Worm (Caenorhabditis elegans): ENCODE measurements around the gene sox-3.

sox-3 gene

ce11 chrX:14731828-14732331, 39.1 kb upstream of the sox-3 start, which contains the start of gene F33C8.4:
Gene F33C8.4, plus strand, starts transcription at chrX:14732281.
- TF ChIP-seq sea-1 (GFP tag; conservative IDR thresholded peaks at IDR 0.05) = no peak

DNA sequence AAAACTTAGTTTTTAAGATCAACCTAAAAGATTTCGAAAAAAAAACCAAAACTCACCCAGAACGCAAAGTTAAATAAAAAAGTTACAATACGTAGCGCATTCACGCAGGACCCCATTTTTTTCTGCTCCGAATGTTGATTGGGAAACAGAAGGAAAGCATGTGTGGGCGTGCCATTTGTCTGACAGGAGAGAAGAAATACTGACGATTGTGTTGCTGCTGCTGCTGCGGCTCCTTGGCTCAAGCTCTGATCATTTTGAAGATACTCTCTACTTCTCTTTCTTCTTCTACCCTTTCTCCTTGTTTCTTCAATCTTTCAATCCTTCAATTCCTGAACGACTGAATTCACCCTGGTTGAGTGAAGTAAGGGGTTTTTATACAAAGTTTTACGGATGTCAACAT, 36.5 kb upstream of the sox-3 start, which contains the start of gene tsp-8:
tsp-8 (minus strand) TSS at position 185 of the 400 bp plus-strand sequence.
- TF ChIP-seq ceh-36 (tag; optimal IDR thresholded peaks at IDR 0.05) (no peak), aly-1 (tag; optimal IDR thresholded peaks at IDR 0.05) (no peak), hmbx-1 (tag; optimal IDR thresholded peaks at IDR 0.05) (no peak), tra-4 (tag; optimal IDR thresholded peaks at IDR 0.05) (no peak), B0310.2 (tag; optimal IDR thresholded peaks at IDR 0.05) (no peak), ets-7 (tag; optimal IDR thresholded peaks at IDR 0.05) (no peak)

ce11 chrX:14724935-14725334, 32.1 kb upstream of the sox-3 start:
- no peak for TF ChIP-seq flt-1 (GFP tag; IDR thresholded peaks at IDR 0.05)
- TF ChIP-seq F13C5.2 (tag; optimal IDR thresholded peaks at IDR 0.05) = no peak
- TF ChIP-seq pes-1 (GFP tag; IDR thresholded peaks at IDR 0.05) = no peak
- TF ChIP-seq B0310.2 (tag; optimal IDR thresholded peaks at IDR 0.05) = no peak
- TF ChIP-seq aly-1 (tag; optimal IDR thresholded peaks at IDR 0.05) = no peak
- TF ChIP-seq tbx-37 (GFP tag; conservative IDR thresholded peaks at IDR 0.05) = no peak
- TF ChIP-seq sea-1 (GFP tag; conservative IDR thresholded peaks at IDR 0.05) = no peak
- no peak for TF ChIP-seq ets-7 (tag; optimal IDR thresholded peaks at IDR 0.05)
- no peak for TF ChIP-seq ama-1 (optimal IDR thresholded peaks at IDR 0.05)
- TF ChIP-seq ceh-13 (GFP tag; optimal IDR thresholded peaks at IDR 0.05) = no peak
- no peak for TF ChIP-seq hmbx-1 (tag; optimal IDR thresholded peaks at IDR 0.05)

ce11 chrX:14721098-14721497, 28.3 kb upstream of the sox-3 start, which contains the start of gene F33C8.2:
Gene F33C8.2, plus strand, starts transcription at chrX:14721398.
- TF ChIP-seq flt-1 (GFP tag; IDR thresholded peaks at IDR 0.05) (no peak), ceh-36 (tag; optimal IDR thresholded peaks at IDR 0.05) (no peak), ceh-13 (GFP tag; optimal IDR thresholded peaks at IDR 0.05) (no peak), tbx-11 (GFP tag; IDR thresholded peaks at IDR 0.05) (no peak), B0310.2 (tag; optimal IDR thresholded peaks at IDR 0.05) (no peak)

DNA sequence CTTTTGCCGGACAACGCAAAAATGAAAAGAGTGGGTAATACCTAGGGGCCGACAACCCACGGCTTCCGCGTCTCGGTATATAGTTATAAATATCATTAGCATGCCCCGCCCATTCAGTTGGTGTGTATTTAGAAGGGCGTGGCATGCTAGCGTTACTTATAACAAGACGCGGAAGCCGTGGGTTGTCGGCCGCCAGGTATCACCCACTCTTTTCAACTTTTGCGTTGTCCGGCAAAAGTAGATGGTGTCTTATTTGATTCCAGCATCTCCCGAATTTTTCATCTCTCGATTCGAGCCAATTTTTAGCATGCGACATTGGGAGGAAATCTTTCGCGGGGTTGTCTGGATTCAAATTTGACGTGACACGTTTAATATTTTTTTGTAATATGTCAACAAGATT, 25.0 kb upstream of the sox-3 start:
- no peak for TF ChIP-seq tbx-37 (GFP tag; conservative IDR thresholded peaks at IDR 0.05)
- no peak for TF ChIP-seq B0310.2 (tag; optimal IDR thresholded peaks at IDR 0.05)
- TF ChIP-seq hmbx-1 (tag; optimal IDR thresholded peaks at IDR 0.05) = no peak
- no peak for TF ChIP-seq F13C5.2 (tag; optimal IDR thresholded peaks at IDR 0.05)

ce11 chrX:14715459-14715858, 22.7 kb upstream of the sox-3 start:
- TF ChIP-seq tbx-37 (GFP tag; conservative IDR thresholded peaks at IDR 0.05) = no peak
- no peak for TF ChIP-seq hnd-1 (tag; optimal IDR thresholded peaks at IDR 0.05)
- TF ChIP-seq pes-1 (GFP tag; IDR thresholded peaks at IDR 0.05) = no peak
- TF ChIP-seq B0310.2 (tag; optimal IDR thresholded peaks at IDR 0.05) = no peak
- no peak for TF ChIP-seq ama-1 (optimal IDR thresholded peaks at IDR 0.05)

DNA sequence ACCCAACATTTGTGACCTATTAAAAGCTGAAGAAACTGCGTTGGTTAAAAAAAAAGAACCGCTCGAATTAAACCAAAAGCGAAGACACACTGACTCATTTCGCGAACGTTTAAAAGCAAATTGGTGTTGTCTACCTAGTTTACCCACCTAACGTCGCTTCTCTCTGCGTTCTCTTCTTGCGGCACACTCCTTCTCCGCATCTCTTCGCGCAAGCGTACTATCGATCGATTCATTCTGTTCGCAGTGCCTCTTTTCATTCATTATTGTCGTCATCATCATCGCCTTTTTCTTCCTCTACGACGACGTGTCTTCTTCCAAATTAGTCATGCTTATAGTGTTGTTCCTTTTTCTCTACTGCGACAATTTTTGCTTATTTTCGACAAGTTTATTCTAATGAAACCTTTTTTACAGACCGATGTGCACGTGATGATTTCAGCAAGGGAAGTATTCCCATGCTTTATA, 18.4 kb upstream of the sox-3 start, which contains the start of gene atrn-1:
atrn-1 (plus strand) TSS at position 412 of the 462 bp plus-strand sequence.
- no peak for TF ChIP-seq ceh-13 (GFP tag; optimal IDR thresholded peaks at IDR 0.05)
- no peak for TF ChIP-seq tbx-37 (GFP tag; conservative IDR thresholded peaks at IDR 0.05)
- TF ChIP-seq scrt-1 (GFP tag; IDR thresholded peaks at IDR 0.05) = no peak
- TF ChIP-seq tra-4 (tag; optimal IDR thresholded peaks at IDR 0.05) = no peak
- TF ChIP-seq aly-1 (tag; optimal IDR thresholded peaks at IDR 0.05) = no peak
- TF ChIP-seq ceh-36 (tag; optimal IDR thresholded peaks at IDR 0.05) = no peak
- TF ChIP-seq tbx-11 (GFP tag; IDR thresholded peaks at IDR 0.05) = no peak
- TF ChIP-seq sea-1 (GFP tag; conservative IDR thresholded peaks at IDR 0.05) = no peak
- no peak for TF ChIP-seq flt-1 (GFP tag; IDR thresholded peaks at IDR 0.05)

DNA sequence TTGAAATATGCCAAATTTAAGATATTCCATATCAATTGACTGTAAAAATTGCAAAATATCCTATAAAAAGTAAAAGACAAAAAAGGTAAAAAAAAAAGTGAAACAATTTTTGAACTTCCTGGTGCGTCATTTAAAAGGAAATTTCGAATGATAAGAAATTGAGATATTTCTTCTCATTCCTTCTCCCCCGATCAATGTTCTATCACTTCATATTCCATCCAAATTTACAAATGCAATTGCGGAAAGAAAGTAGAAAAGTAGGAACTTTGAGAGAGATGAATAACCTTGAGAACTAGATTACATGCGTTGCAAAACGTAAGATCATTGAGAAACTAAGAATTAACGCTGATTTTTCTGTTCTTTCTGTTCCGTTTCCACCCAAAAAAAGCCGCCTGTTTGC, 16.8 kb upstream of the sox-3 start:
- TF ChIP-seq tra-4 (tag; optimal IDR thresholded peaks at IDR 0.05) (no peak), ets-7 (tag; optimal IDR thresholded peaks at IDR 0.05) (no peak), B0310.2 (tag; optimal IDR thresholded peaks at IDR 0.05) (no peak), flt-1 (GFP tag; IDR thresholded peaks at IDR 0.05) (no peak), hmbx-1 (tag; optimal IDR thresholded peaks at IDR 0.05) (no peak), hmg-4 (GFP tag; optimal IDR thresholded peaks at IDR 0.05) (no peak), tbx-37 (GFP tag; conservative IDR thresholded peaks at IDR 0.05) (no peak), aly-1 (tag; optimal IDR thresholded peaks at IDR 0.05) (no peak), ceh-13 (GFP tag; optimal IDR thresholded peaks at IDR 0.05) (no peak), sea-1 (GFP tag; conservative IDR thresholded peaks at IDR 0.05) (no peak), pes-1 (GFP tag; IDR thresholded peaks at IDR 0.05) (no peak), ceh-36 (tag; optimal IDR thresholded peaks at IDR 0.05) (no peak), tbx-11 (GFP tag; IDR thresholded peaks at IDR 0.05) (no peak), hnd-1 (tag; optimal IDR thresholded peaks at IDR 0.05) (no peak), F13C5.2 (tag; optimal IDR thresholded peaks at IDR 0.05) (no peak), ama-1 (optimal IDR thresholded peaks at IDR 0.05) (no peak), scrt-1 (GFP tag; IDR thresholded peaks at IDR 0.05) (no peak)

DNA sequence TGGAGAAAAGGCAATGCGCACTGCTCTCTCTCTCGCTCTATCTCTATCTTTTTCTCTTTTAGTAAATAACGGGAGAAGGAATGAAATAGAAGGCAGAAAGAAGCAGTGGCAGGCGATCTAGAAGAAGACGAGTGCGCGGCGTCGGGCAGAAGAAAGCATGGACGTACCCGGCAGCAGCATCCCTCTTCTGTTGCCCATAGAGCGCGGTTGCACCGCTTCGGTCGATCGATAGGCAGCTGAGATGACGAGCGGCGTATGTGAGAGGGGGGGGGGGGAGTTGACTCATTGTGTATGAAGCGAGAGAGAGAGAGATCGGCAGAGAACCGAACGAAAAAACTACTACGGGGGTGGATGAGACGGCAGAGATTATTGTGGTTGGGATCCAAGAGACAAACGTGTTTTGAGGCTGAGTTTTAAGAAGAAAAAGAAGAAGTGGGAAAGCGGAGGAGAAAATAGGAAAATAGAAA, 15.4 kb upstream of the sox-3 start:
- no peak for TF ChIP-seq ama-1 (optimal IDR thresholded peaks at IDR 0.05)
- TF ChIP-seq aly-1 (tag; optimal IDR thresholded peaks at IDR 0.05) = peak; percentile 4
- no peak for TF ChIP-seq hnd-1 (tag; optimal IDR thresholded peaks at IDR 0.05)
- peak; percentile 29 for TF ChIP-seq B0310.2 (tag; optimal IDR thresholded peaks at IDR 0.05)
- TF ChIP-seq ceh-36 (tag; optimal IDR thresholded peaks at IDR 0.05) = no peak
- TF ChIP-seq flt-1 (GFP tag; IDR thresholded peaks at IDR 0.05) = no peak
- peak; percentile 84 for TF ChIP-seq F13C5.2 (tag; optimal IDR thresholded peaks at IDR 0.05)
- peak; percentile 8; the same call in 1 of the 2 replicates for TF ChIP-seq sea-1 (GFP tag; conservative IDR thresholded peaks at IDR 0.05)
- no peak for TF ChIP-seq tra-4 (tag; optimal IDR thresholded peaks at IDR 0.05)
- 0 out of 2 replicates have a peak, but pooled peaks have one; percentile 35 for TF ChIP-seq scrt-1 (GFP tag; IDR thresholded peaks at IDR 0.05)
- TF ChIP-seq ceh-13 (GFP tag; optimal IDR thresholded peaks at IDR 0.05) = no peak
- TF ChIP-seq pes-1 (GFP tag; IDR thresholded peaks at IDR 0.05) = peak; percentile 56; the same call in 1 of the 2 replicates
- TF ChIP-seq hmg-4 (GFP tag; optimal IDR thresholded peaks at IDR 0.05) = peak; percentile 83
- no peak for TF ChIP-seq ets-7 (tag; optimal IDR thresholded peaks at IDR 0.05)
